Worm (Caenorhabditis elegans): ENCODE data around the gene W08F4.7.

- TF ChIP-seq nhr-11 (tag; optimal IDR thresholded peaks at IDR 0.05): no peak
- TF ChIP-seq egl-27 (tag; optimal IDR thresholded peaks at IDR 0.05): no peak
- TF ChIP-seq mab-5 (tag; optimal IDR thresholded peaks at IDR 0.05): no peak
- no peak for TF ChIP-seq ztf-11 (tag; optimal IDR thresholded peaks at IDR 0.05)
- TF ChIP-seq Y55F3AM.14 (GFP tag; optimal IDR thresholded peaks at IDR 0.05): no peak
- no peak for TF ChIP-seq unc-62 (GFP tag; optimal IDR thresholded peaks at IDR 0.05)
- no peak for TF ChIP-seq lsy-2 (tag; optimal IDR thresholded peaks at IDR 0.05)
- TF ChIP-seq nhr-12 (tag; optimal IDR thresholded peaks at IDR 0.05): no peak
- TF ChIP-seq blmp-1 (tag; optimal IDR thresholded peaks at IDR 0.05; ENCODE audit: insufficient read depth): no peak
- TF ChIP-seq nhr-237 (tag; optimal IDR thresholded peaks at IDR 0.05): no peak
- TF ChIP-seq ama-1 (optimal IDR thresholded peaks at IDR 0.05): no peak
- TF ChIP-seq nhr-23 (tag; optimal IDR thresholded peaks at IDR 0.05): no peak
Measured at ce11 chrII:608341-608740, 30.8 kb upstream of the W08F4.7 start, which contains the start of gene W04H10.6.

Data from whole organism, L2 larva.